Worm (Caenorhabditis elegans): ENCODE data around the gene gst-2.

DNA sequence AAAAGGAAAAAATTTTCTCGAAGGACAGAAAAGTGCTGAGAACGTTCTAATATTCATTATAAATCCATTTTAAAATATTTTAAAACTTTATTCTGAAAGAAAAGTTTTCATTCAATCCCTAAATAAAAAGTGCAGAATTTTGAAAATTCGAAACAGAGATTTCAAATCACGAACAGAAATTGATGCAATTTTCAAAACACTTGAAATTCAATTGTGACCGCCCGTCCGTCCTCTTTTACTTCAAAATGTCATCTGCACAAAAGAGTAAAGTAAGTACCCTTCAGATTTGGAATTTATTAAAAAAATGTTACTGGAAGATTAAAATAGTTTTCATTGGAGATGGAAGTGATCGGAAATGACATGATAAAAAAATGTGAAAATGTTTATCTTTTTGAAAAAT lies 46.6 kb upstream of the gst-2 start:
- TF ChIP-seq hnd-1 (tag; optimal IDR thresholded peaks at IDR 0.05) (no peak), aly-1 (tag; optimal IDR thresholded peaks at IDR 0.05) (no peak)

All from whole organism, early embryonic.